Fruit fly (Drosophila melanogaster) whole organism, pupa: ENCODE data around the gene CG9240.

Source experiments
- CG10348 ChIP-seq: fragments of 200-800 bp; sonication (Bioruptor generic); IDR thresholded peaks from 2 replicates; pipeline ENCODE4 v1.3.6; 2022; ENCODE audit warnings: missing biosample characterization, missing genetic modification characterization
- CG12605 ChIP-seq: fragments of 200-800 bp; sonication (Bioruptor generic); IDR thresholded peaks from 2 replicates; pipeline ENCODE4 v1.3.6; 2022; ENCODE audit warnings: missing biosample characterization, missing genetic modification characterization
- CG13204 ChIP-seq: fragments of 200-800 bp; sonication (Bioruptor generic); optimal IDR thresholded peaks from 2 replicates; lab custom pipeline; 2018; ENCODE audit warnings: missing biosample characterization, mild to moderate bottlenecking, missing genetic modification characterization, moderate library complexity
- CG14655 ChIP-seq: fragments of 200-800 bp; sonication (Bioruptor generic); optimal IDR thresholded peaks from 3 replicates; lab custom pipeline; 2017; ENCODE audit warnings: mild to moderate bottlenecking, missing biosample characterization, missing genetic modification reagents, missing genetic modification characterization
- CG15710 ChIP-seq: fragments of 200-800 bp; sonication (Bioruptor generic); optimal IDR thresholded peaks from 2 replicates; lab custom pipeline; 2018; ENCODE audit warnings: missing biosample characterization, mild to moderate bottlenecking, missing genetic modification characterization, moderate library complexity
- CG17806 ChIP-seq: fragments of 200-800 bp; sonication (Bioruptor generic); optimal IDR thresholded peaks from 2 replicates; lab custom pipeline; 2018; ENCODE audit warnings: missing biosample characterization, mild to moderate bottlenecking, missing genetic modification characterization, moderate library complexity
- CG32121 ChIP-seq: fragments of 200-800 bp; sonication (Bioruptor generic); IDR thresholded peaks from 2 replicates; pipeline ENCODE4 v1.3.6; 2022; ENCODE audit warnings: missing biosample characterization, missing genetic modification characterization
- CG34367 ChIP-seq: fragments of 200-800 bp; sonication (Bioruptor generic); optimal IDR thresholded peaks from 2 replicates; lab custom pipeline; 2018; ENCODE audit warnings: missing biosample characterization, mild to moderate bottlenecking, missing genetic modification characterization
- CG4496 ChIP-seq: fragments of 200-800 bp; sonication (Bioruptor generic); IDR thresholded peaks from 3 replicates; pipeline ENCODE4 v1.3.6; 2022; ENCODE audit warnings: missing biosample characterization, missing genetic modification characterization
- CG8159 ChIP-seq: fragments of 200-800 bp; sonication (Bioruptor generic); optimal IDR thresholded peaks from 3 replicates; lab custom pipeline; 2018; ENCODE audit warnings: missing biosample characterization, mild to moderate bottlenecking, missing genetic modification characterization, moderate library complexity
- CG8301 ChIP-seq: fragments of 200-800 bp; sonication (Bioruptor generic); optimal IDR thresholded peaks from 2 replicates; lab custom pipeline; 2018; ENCODE audit warnings: missing biosample characterization, mild to moderate bottlenecking, missing genetic modification characterization
- CG9948 ChIP-seq: fragments of 200-800 bp; sonication (Bioruptor generic); optimal IDR thresholded peaks from 2 replicates; lab custom pipeline; 2018; ENCODE audit warnings: missing biosample characterization, mild to moderate bottlenecking, missing genetic modification characterization, moderate library complexity
- D1 ChIP-seq: fragments of 200-800 bp; sonication (Bioruptor generic); optimal IDR thresholded peaks from 2 replicates; lab custom pipeline; 2018; ENCODE audit warnings: missing biosample characterization, mild to moderate bottlenecking, missing genetic modification characterization, moderate library complexity
- EcR ChIP-seq: fragments of 200-800 bp; sonication (Bioruptor generic); optimal IDR thresholded peaks from 3 replicates; lab custom pipeline; 2019; ENCODE audit warnings: missing biosample characterization, missing genetic modification characterization, mild to moderate bottlenecking, moderate library complexity, missing genetic modification reagents
- Ets98B ChIP-seq: fragments of 200-800 bp; sonication (Bioruptor generic); IDR thresholded peaks from 2 replicates; pipeline ENCODE4 v1.3.6; 2022; ENCODE audit warnings: missing biosample characterization, missing genetic modification characterization
- Pif1A ChIP-seq: fragments of 200-800 bp; sonication (Bioruptor generic); optimal IDR thresholded peaks from 3 replicates; lab custom pipeline; 2016; ENCODE audit warnings: missing biosample characterization, missing genetic modification characterization
- Pif1B ChIP-seq: fragments of 200-800 bp; sonication (Bioruptor generic); optimal IDR thresholded peaks from 3 replicates; lab custom pipeline; 2016; ENCODE audit warnings: missing biosample characterization, missing genetic modification characterization
- Snoo ChIP-seq: fragments of 200-800 bp; sonication (Bioruptor generic); optimal IDR thresholded peaks from 3 replicates; lab custom pipeline; 2017; ENCODE audit warnings: missing biosample characterization, mild to moderate bottlenecking, missing genetic modification characterization, inconsistent platforms
- fd96Ca ChIP-seq: fragments of 200-800 bp; sonication (Bioruptor generic); IDR thresholded peaks from 3 replicates; pipeline ENCODE4 v1.3.6; 2022; ENCODE audit warnings: missing biosample characterization, missing genetic modification characterization
- gl ChIP-seq: fragments of 200-800 bp; sonication (Bioruptor generic); optimal IDR thresholded peaks from 2 replicates; lab custom pipeline; 2018; ENCODE audit warnings: missing biosample characterization, mild to moderate bottlenecking, missing genetic modification characterization
- rn ChIP-seq: fragments of 200-800 bp; sonication (Bioruptor generic); IDR thresholded peaks from 2 replicates; pipeline ENCODE4 v1.3.6; 2022; ENCODE audit warnings: missing biosample characterization, missing genetic modification characterization

The CG9240 gene

DNA sequence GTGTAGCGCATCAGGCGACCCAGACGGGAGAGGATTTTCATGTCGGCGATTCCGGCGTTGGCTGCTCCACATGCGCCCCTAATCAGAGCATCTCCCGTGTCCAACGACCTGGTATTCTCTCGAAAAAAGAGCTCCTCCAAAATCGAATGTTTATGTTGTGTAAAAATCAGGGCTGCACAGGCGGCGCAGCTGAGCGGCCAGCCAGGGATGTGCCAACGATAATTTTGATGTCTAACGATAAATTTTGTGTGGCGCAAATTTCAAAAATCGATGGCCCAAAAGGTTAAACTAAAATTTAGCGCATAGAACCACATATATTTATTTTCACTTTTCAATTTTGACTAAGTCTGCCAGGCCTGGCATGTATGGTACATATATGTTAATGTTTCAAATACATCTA lies at the start of gene CG9240:
CG9240 (minus strand) TSS at position 213 of the 400 bp plus-strand sequence.
- TF ChIP-seq rn (GFP tag; lab: Robert Waterston, UW) = no peak
- TF ChIP-seq Pif1B (GFP tag; lab: Kevin White, UChicago) = no peak
- TF ChIP-seq CG13204 = no peak
- TF ChIP-seq CG32121 (GFP tag; lab: Robert Waterston, UW) = no peak
- TF ChIP-seq CG12605 = no peak
- TF ChIP-seq EcR (GFP tag; lab: Kevin White, UChicago) = no peak
- no peak for TF ChIP-seq CG15710
- no peak for TF ChIP-seq gl (tag; lab: Kevin White, UChicago)
- no peak for TF ChIP-seq Pif1A (GFP tag; lab: Kevin White, UChicago)
- no peak for TF ChIP-seq CG8159
- TF ChIP-seq CG4496 = no peak
- TF ChIP-seq CG34367 (tag; lab: Kevin White, UChicago) = no peak
- TF ChIP-seq CG8301 (tag; lab: Kevin White, UChicago) = no peak
- no peak for TF ChIP-seq CG9948 (tag; lab: Kevin White, UChicago)
- TF ChIP-seq Snoo (tag; lab: Kevin White, UChicago) = no peak
- no peak for TF ChIP-seq Ets98B (GFP tag; lab: Robert Waterston, UW)
- no peak for TF ChIP-seq CG14655 (GFP tag; lab: Kevin White, UChicago)
- TF ChIP-seq fd96Ca = no peak
- TF ChIP-seq CG10348 (GFP tag; lab: Robert Waterston, UW) = no peak
- no peak for TF ChIP-seq D1 (tag; lab: Kevin White, UChicago)

DNA sequence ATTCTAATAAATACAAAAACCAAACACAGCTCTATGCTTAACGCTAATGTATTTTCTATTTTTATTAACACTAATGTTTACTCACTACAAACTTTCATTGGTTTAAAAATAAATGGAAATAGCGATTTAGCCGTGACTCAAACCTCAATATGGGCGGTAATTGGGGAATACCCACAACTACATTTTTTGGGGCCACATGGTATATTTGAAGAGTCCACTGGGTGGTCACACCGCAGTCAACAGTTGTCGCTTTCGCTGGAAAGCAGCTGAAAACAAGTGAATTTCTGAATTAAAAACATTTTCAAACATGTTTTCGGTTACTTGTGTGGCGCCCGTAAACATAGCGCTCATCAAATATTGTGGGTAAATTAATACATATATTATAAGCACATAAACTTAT lies 47.9 kb upstream of the CG9240 start, which contains the start of gene Mvd:
Mvd (plus strand) TSS at position 222 of the 400 bp plus-strand sequence.
- no peak for TF ChIP-seq CG14655 (GFP tag; lab: Kevin White, UChicago)
- TF ChIP-seq EcR (GFP tag; lab: Kevin White, UChicago) = no peak
- no peak for TF ChIP-seq Snoo (tag; lab: Kevin White, UChicago)
- TF ChIP-seq Ets98B (GFP tag; lab: Robert Waterston, UW) = no peak
- no peak for TF ChIP-seq Pif1B (GFP tag; lab: Kevin White, UChicago)
- TF ChIP-seq CG4496 = no peak
- no peak for TF ChIP-seq D1 (tag; lab: Kevin White, UChicago)
- TF ChIP-seq CG8301 (tag; lab: Kevin White, UChicago) = no peak

DNA sequence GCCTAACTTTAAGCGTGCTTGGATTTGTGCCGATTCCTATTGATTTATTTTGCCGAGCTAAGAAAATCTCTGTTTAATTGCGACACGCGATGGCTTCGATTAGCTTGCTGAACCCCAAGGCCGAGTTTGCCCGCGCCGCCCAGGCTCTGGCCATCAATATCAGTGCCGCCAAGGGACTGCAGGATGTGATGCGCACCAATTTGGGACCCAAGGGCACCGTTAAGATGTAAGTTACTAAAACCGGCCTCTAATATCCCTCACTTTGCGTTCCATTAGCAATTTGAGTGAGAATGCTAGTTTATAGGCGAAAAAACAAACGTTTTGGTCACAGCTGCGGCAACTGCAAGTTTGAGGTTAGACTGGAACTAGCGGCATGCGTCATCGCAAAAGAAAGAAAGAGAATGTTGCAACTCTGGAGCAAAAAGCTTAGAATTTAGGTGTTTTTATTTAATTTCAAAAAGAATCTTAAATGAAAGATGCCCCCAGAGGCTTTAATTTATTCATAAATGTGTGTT lies 45.7 kb upstream of the CG9240 start:
- no peak for TF ChIP-seq CG8301 (tag; lab: Kevin White, UChicago)
- TF ChIP-seq Pif1B (GFP tag; lab: Kevin White, UChicago) = no peak
- no peak for TF ChIP-seq CG15710
- TF ChIP-seq CG10348 (GFP tag; lab: Robert Waterston, UW) = no peak
- no peak for TF ChIP-seq fd96Ca
- TF ChIP-seq Pif1A (GFP tag; lab: Kevin White, UChicago) = no peak
- TF ChIP-seq CG14655 (GFP tag; lab: Kevin White, UChicago) = no peak
- no peak for TF ChIP-seq CG13204
- TF ChIP-seq CG34367 (tag; lab: Kevin White, UChicago) = no peak
- TF ChIP-seq CG4496 = no peak
- no peak for TF ChIP-seq Ets98B (GFP tag; lab: Robert Waterston, UW)
- no peak for TF ChIP-seq Snoo (tag; lab: Kevin White, UChicago)
- no peak for TF ChIP-seq CG17806 (tag; lab: Kevin White, UChicago)
- TF ChIP-seq CG32121 (GFP tag; lab: Robert Waterston, UW) = no peak
- TF ChIP-seq D1 (tag; lab: Kevin White, UChicago) = no peak
- no peak for TF ChIP-seq rn (GFP tag; lab: Robert Waterston, UW)
- no peak for TF ChIP-seq CG8159
- TF ChIP-seq gl (tag; lab: Kevin White, UChicago) = no peak

DNA sequence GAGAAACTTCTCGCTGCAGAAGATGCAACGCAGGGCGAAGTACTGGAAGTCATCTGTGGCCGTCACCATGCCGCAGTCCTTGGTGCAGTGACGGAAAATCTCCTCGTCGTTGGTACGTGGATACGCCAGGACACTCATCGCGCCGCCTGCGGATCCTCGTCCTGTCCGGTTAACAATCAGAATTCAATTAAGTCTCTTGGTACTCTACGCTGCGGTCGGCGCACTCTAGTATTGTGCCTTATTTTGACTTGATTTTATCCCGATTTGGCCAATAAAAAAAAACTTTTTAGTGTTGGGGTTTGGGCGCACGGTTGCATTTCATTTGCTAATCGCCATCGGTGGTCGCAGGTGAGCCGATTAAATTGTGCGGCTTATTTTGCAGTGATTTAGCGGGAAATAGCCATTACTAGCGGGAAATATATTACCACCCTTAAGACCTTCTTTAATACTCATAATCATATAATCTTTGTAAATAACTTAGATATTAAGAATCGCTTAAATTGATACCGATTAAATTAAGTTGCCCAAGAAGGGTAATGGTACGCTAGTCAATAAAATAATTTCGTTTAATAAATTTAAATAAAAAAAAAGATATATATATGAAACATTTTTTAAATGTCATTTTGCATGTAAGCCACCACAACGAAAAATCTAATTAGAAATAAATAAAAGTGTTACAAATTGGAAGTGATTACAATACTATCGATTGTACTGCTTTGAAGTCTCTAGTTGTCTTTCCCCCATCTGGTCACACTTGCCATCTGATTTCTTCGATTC lies 45.0 kb upstream of the CG9240 start, which contains the start of the genes CG8944 and CCT6:
CG8944 (minus strand) TSS at position 327 of the 777 bp plus-strand sequence.
CCT6 (plus strand) TSS at position 744 of the 777 bp plus-strand sequence.
- TF ChIP-seq Ets98B (GFP tag; lab: Robert Waterston, UW) = no peak
- TF ChIP-seq CG9948 (tag; lab: Kevin White, UChicago) = no peak
- TF ChIP-seq CG34367 (tag; lab: Kevin White, UChicago) = no peak
- no peak for TF ChIP-seq gl (tag; lab: Kevin White, UChicago)
- TF ChIP-seq CG13204 = no peak
- no peak for TF ChIP-seq CG15710
- no peak for TF ChIP-seq rn (GFP tag; lab: Robert Waterston, UW)
- TF ChIP-seq CG4496 = no peak
- TF ChIP-seq CG14655 (GFP tag; lab: Kevin White, UChicago) = no peak
- TF ChIP-seq fd96Ca = no peak
- TF ChIP-seq EcR (GFP tag; lab: Kevin White, UChicago) = no peak
- no peak for TF ChIP-seq Pif1A (GFP tag; lab: Kevin White, UChicago)
- no peak for TF ChIP-seq CG32121 (GFP tag; lab: Robert Waterston, UW)
- TF ChIP-seq Snoo (tag; lab: Kevin White, UChicago) = no peak
- no peak for TF ChIP-seq CG8301 (tag; lab: Kevin White, UChicago)
- no peak for TF ChIP-seq CG17806 (tag; lab: Kevin White, UChicago)

DNA sequence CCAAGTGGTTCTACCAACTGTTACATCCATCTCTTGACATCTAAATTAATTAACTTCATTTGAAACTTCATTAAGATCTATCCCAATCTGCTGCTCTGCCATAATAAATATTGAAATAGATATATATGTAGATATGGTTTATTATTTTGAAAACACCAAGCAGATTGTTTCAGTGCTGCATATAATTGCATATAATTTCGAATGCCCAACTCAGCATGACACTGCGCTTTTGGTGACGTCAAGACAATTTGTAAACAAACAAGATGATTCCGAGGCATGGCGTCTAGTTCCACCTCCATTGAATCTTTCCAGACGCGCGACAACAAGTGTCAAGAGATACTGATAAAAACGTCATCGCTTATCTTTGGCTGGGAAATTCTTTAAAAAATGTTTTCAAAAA lies 39.8 kb upstream of the CG9240 start:
- no peak for TF ChIP-seq Ets98B (GFP tag; lab: Robert Waterston, UW)
- TF ChIP-seq CG8159 = no peak
- no peak for TF ChIP-seq fd96Ca
- TF ChIP-seq rn (GFP tag; lab: Robert Waterston, UW) = no peak
- TF ChIP-seq CG4496 = no peak
- TF ChIP-seq CG12605 = no peak
- no peak for TF ChIP-seq Snoo (tag; lab: Kevin White, UChicago)
- TF ChIP-seq gl (tag; lab: Kevin White, UChicago) = no peak
- TF ChIP-seq Pif1A (GFP tag; lab: Kevin White, UChicago) = no peak
- no peak for TF ChIP-seq CG13204
- no peak for TF ChIP-seq CG9948 (tag; lab: Kevin White, UChicago)
- no peak for TF ChIP-seq D1 (tag; lab: Kevin White, UChicago)
- TF ChIP-seq CG10348 (GFP tag; lab: Robert Waterston, UW) = no peak
- no peak for TF ChIP-seq CG15710
